Worm (Caenorhabditis elegans) whole organism, L4/young adult: ENCODE results near the gene cyk-3.
A peak's percentile ranks its signal among the peaks of the same experiment; 100 is the strongest.

Experiments
- W03F9.2 ChIP-seq: fragments of 150-350 bp; optimal IDR thresholded peaks from 2 replicates; lab custom pipeline; 2014; ENCODE audit warnings: missing biosample characterization, missing genetic modification characterization
- dao-5 ChIP-seq: sonication (generic microtip); optimal IDR thresholded peaks from 2 replicates; lab custom pipeline; 2016; ENCODE audit warnings: missing genotype, missing genetic modification characterization, moderate library complexity, missing compliant biosample characterization
- him-1 ChIP-seq: sonication (generic microtip); optimal IDR thresholded peaks from 2 replicates; lab custom pipeline; 2016; ENCODE audit warnings: missing genotype, missing genetic modification reagents, missing genetic modification characterization, missing compliant biosample characterization

Gene cyk-3

DNA sequence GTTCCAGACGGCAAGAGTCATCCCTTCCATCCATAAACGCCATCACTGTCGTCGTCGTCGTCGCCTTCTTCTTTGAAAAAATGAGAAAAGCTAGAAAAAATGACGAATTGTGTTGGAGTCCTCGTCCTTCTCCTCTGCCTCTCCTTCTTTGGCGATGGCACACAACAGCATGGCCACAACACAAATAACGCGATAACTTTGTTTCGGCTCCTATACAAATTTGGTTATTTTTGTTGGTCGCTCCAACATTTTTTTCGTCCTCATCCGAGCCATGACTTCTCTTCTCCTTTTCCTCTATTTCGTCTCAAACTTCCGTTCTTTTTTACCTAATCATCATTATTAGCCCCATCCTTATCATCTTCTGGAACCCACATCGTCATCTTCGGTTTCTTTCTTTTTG, 27.9 kb upstream of the cyk-3 start:
- TF ChIP-seq W03F9.2 (tag; lab: Kevin White, UChicago) (no peak), him-1 (tag; lab: Kevin White, UChicago) (no peak), dao-5 (no peak)

DNA sequence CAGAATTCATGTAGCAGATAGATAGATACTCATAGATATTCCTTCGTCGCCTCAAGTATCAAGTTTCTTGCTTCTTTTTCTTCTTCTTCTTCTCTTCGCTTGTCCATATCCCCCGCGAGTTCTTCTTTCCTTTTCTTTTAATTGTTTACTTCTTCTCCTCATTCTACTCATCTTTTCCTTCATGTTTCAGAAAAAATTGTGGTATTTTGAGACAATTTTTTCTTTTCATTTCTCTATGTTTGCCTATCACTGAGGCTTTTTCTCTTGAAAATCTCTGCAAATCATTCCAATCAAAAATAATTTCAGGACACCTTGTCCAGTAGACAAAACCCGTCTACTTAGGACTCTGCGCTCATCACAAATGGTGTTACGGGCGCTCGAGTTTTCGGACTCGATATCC, 27.0 kb upstream of the cyk-3 start, which contains the start of gene T04C9.1:
Gene T04C9.1, plus strand, starts transcription at position 301 of the 400 bp plus-strand sequence.
- no peak for TF ChIP-seq him-1 (tag; lab: Kevin White, UChicago)
- no peak for TF ChIP-seq W03F9.2 (tag; lab: Kevin White, UChicago)
- TF ChIP-seq dao-5: no peak

DNA sequence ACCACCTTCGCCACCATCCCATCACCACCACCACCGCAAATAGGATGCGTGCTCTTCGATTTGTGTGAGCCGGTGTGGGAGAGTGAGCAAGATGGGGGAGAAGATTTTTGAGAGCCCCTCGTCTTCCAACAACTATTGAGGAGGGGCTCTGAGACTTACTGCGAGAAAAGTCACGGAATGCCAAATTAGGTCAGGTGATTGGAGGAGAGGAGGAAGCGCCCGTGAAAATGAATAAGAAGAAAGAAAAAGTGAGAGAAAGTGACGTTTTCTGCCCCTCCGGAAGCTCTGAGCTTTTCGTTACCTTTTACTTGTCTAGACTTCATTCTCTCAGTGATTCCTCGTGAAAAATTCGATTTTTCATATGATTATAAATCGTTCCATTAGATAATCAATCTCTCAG, 21.3 kb upstream of the cyk-3 start:
- TF ChIP-seq him-1 (tag; lab: Kevin White, UChicago): no peak
- no peak for TF ChIP-seq W03F9.2 (tag; lab: Kevin White, UChicago)

DNA sequence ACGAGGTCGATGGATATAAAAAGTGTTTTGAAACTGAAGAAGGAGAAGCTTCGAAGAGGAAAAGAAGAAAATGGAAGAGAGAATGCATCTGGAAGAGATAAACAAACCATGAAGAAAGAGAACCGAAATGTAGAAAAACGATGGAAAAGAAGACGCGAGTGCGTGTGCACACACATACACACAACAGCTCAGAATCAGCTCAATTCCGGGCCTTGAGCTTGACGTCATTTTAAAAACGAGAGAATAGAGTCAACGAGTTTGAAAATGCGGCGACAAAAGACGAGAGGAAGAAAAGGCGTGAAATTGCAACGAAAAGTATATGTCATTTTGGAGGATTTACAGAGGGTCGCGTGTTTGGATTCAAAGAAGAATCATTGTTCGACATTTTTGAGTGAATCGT, 20.3 kb upstream of the cyk-3 start:
- TF ChIP-seq him-1 (tag; lab: Kevin White, UChicago) (peak; percentile 59), dao-5 (no peak)

ce11 chrIII:6002024-6002423, 17.9 kb upstream of the cyk-3 start:
- TF ChIP-seq W03F9.2 (tag; lab: Kevin White, UChicago) (no peak), dao-5 (no peak), him-1 (tag; lab: Kevin White, UChicago) (no peak)

DNA sequence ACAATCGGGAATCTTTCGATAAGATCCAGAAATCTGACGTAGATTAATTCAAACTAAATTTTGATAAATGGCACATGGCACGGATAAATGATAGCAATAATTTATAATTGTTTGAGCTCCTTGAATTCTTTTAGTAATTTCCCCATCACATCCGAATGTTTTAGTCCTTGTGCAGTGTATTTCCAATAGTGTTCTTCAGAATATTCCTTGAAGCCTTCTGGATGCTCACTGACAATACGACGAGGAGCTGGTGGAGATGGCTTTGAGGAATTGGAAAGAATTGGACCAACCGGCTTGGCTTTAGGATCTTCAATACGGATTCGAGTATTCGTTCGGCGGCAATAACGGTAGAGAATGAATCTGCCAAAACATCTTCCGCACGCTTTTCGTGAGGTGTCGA, 13.5 kb upstream of the cyk-3 start:
- TF ChIP-seq W03F9.2 (tag; lab: Kevin White, UChicago) (no peak), him-1 (tag; lab: Kevin White, UChicago) (peak; percentile 24)

ce11 chrIII:6008989-6009610, 10.9 kb upstream of the cyk-3 start, which contains the start of the genes gcna-1 and eftu-2:
TSS of gene gcna-1 (minus strand) at chrIII:6009084.
TSS of gene eftu-2 (plus strand) at chrIII:6009560.
- TF ChIP-seq him-1 (tag; lab: Kevin White, UChicago) (no peak), dao-5 (no peak), W03F9.2 (tag; lab: Kevin White, UChicago) (no peak)

- no peak for TF ChIP-seq W03F9.2 (tag; lab: Kevin White, UChicago)
- no peak for TF ChIP-seq him-1 (tag; lab: Kevin White, UChicago)
- TF ChIP-seq dao-5: no peak
Observed at ce11 chrIII:6011310-6011709, 8.6 kb upstream of the cyk-3 start.

DNA sequence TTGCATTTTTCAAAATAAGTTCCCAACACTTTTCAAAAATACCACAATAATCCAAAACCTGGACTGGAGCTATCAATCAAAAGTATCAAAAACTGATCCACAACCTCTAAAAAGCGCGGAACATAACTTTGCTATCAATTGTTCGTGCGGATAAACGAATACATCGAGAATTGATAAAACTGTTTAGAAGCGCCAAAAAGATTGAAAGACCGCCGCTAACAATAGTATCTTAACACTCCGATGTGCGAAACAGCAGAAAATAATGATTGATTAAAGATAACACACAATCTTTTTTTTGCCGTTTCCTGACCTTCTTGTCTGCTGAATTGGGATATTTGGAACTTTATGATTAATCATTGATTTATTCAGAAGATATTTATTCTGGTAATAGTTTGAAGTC, 8.5 kb downstream of the cyk-3 start, which contains the start of gene tbx-7:
Gene tbx-7, minus strand, starts transcription at position 101 of the 400 bp plus-strand sequence.
- no peak for TF ChIP-seq him-1 (tag; lab: Kevin White, UChicago)
- TF ChIP-seq W03F9.2 (tag; lab: Kevin White, UChicago): no peak
- no peak for TF ChIP-seq dao-5

DNA sequence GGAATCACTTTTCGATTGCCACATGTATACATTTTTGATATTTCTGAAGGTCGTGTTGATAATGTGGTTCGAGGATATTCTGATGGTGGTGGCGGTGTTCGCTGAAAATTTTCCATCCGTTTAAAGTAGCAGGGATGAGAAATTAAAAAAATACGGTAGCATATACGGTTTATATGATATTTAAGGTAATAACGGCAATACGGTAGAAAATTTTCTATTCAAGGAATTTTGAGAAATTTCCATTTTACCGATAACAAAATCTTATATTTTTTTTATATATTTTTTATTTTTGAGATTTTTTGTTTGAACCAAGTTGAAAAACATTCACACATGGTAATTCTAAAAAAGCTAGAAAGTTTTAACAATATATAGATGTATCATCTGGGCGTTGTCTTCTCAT, 10.5 kb downstream of the cyk-3 start, which contains the start of gene ZK328.6:
Gene ZK328.6, minus strand, starts transcription at position 101 of the 400 bp plus-strand sequence.
- no peak for TF ChIP-seq him-1 (tag; lab: Kevin White, UChicago)
- TF ChIP-seq dao-5: no peak
- TF ChIP-seq W03F9.2 (tag; lab: Kevin White, UChicago): no peak

- TF ChIP-seq dao-5 (no peak), W03F9.2 (tag; lab: Kevin White, UChicago) (no peak), him-1 (tag; lab: Kevin White, UChicago) (no peak)
Observed at ce11 chrIII:6039370-6039769, 19.4 kb downstream of the cyk-3 start, which contains the start of gene ift-139. TSS of gene ift-139 (minus strand) at chrIII:6039470.

DNA sequence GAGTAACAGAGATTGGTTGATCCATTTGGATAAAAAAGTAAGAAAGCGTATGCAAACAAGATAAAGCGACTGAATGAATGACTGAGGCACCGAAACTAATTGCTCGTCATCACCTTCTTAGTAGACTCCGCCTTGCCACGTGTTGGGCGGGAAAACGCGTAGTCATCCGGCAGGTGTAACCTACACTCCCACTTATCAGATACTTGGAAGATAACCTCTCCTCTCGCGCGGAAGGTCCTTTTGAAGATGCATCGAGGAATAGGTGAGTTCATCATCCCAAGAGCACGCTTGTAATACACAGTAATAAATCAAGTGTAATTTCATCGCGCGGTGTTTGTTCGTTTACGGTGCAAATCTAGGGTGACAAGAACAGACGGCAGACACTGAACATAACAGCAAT, 26.9 kb downstream of the cyk-3 start, which contains the start of gene tbx-11:
Gene tbx-11, minus strand, starts transcription at position 101 of the 400 bp plus-strand sequence.
- TF ChIP-seq him-1 (tag; lab: Kevin White, UChicago): no peak
- no peak for TF ChIP-seq W03F9.2 (tag; lab: Kevin White, UChicago)
- no peak for TF ChIP-seq dao-5

ce11 chrIII:6055706-6056105, 35.7 kb downstream of the cyk-3 start, which contains the start of gene F40H6.5:
TSS of gene F40H6.5 (minus strand) at chrIII:6055806.
- no peak for TF ChIP-seq W03F9.2 (tag; lab: Kevin White, UChicago)
- no peak for TF ChIP-seq him-1 (tag; lab: Kevin White, UChicago)

ce11 chrIII:6056179-6056578, 36.2 kb downstream of the cyk-3 start:
- TF ChIP-seq dao-5: no peak
- no peak for TF ChIP-seq him-1 (tag; lab: Kevin White, UChicago)
- no peak for TF ChIP-seq W03F9.2 (tag; lab: Kevin White, UChicago)

ce11 chrIII:6056770-6057169, 36.8 kb downstream of the cyk-3 start, which contains the start of gene clc-10:
TSS of gene clc-10 (plus strand) at chrIII:6057070.
- TF ChIP-seq dao-5: no peak
- no peak for TF ChIP-seq W03F9.2 (tag; lab: Kevin White, UChicago)
- no peak for TF ChIP-seq him-1 (tag; lab: Kevin White, UChicago)
